Fruit fly (Drosophila melanogaster) whole organism, adult: ENCODE results near the gene Nek2.
A peak's percentile ranks its signal among the peaks of the same experiment; 100 is the strongest.

Experiments
- CG11617 ChIP-seq: fragments of 200-800 bp; sonication (Bioruptor generic); optimal IDR thresholded peaks from 2 replicates; lab custom pipeline; 2017; ENCODE audit warnings: mild to moderate bottlenecking, missing biosample characterization, missing genetic modification reagents, missing genetic modification characterization
- CG12768 ChIP-seq: fragments of 200-800 bp; sonication (Bioruptor generic); optimal IDR thresholded peaks from 2 replicates; lab custom pipeline; 2017; ENCODE audit warnings: missing biosample characterization, missing genetic modification characterization, mild to moderate bottlenecking, moderate library complexity, missing genetic modification reagents
- CG14711 ChIP-seq: fragments of 200-800 bp; sonication (Bioruptor generic); optimal IDR thresholded peaks from 2 replicates; lab custom pipeline; 2018; ENCODE audit warnings: missing biosample characterization, mild to moderate bottlenecking, missing genetic modification characterization, moderate library complexity
- CG1620 ChIP-seq: fragments of 200-800 bp; sonication (Bioruptor generic); optimal IDR thresholded peaks from 2 replicates; lab custom pipeline; 2016; ENCODE audit warnings: missing biosample characterization, missing genetic modification characterization
- CG33017 ChIP-seq: fragments of 200-800 bp; sonication (Bioruptor generic); optimal IDR thresholded peaks from 2 replicates; lab custom pipeline; 2018; ENCODE audit warnings: missing biosample characterization, mild to moderate bottlenecking, missing genetic modification characterization, moderate library complexity
- CG5204 ChIP-seq: fragments of 200-800 bp; sonication (Bioruptor generic); optimal IDR thresholded peaks from 2 replicates; lab custom pipeline; 2016; ENCODE audit warnings: missing biosample characterization, missing genetic modification characterization
- CG7045 ChIP-seq: fragments of 200-800 bp; sonication (Bioruptor generic); optimal IDR thresholded peaks from 2 replicates; lab custom pipeline; 2017; ENCODE audit warnings: missing biosample characterization, mild to moderate bottlenecking, missing genetic modification characterization
- CG7101 ChIP-seq: fragments of 200-800 bp; sonication (Bioruptor generic); optimal IDR thresholded peaks from 2 replicates; lab custom pipeline; 2018; ENCODE audit warnings: missing biosample characterization, mild to moderate bottlenecking, missing genetic modification characterization, moderate library complexity
- Clk ChIP-seq: fragments of 200-800 bp; sonication (Bioruptor generic); optimal IDR thresholded peaks from 2 replicates; lab custom pipeline; 2017; ENCODE audit warnings: missing biosample characterization, missing genetic modification characterization
- Crg-1 ChIP-seq: fragments of 200-800 bp; sonication (Bioruptor generic); optimal IDR thresholded peaks from 2 replicates; lab custom pipeline; 2016; ENCODE audit warnings: missing biosample characterization, missing genetic modification characterization
- Hr96 ChIP-seq: fragments of 200-800 bp; sonication (Bioruptor generic); optimal IDR thresholded peaks from 2 replicates; lab custom pipeline; 2016; ENCODE audit warnings: missing biosample characterization, missing genetic modification characterization
- Mnt ChIP-seq: fragments of 200-800 bp; sonication (Bioruptor generic); optimal IDR thresholded peaks from 2 replicates; lab custom pipeline; 2016; ENCODE audit warnings: missing biosample characterization, mild to moderate bottlenecking, missing genetic modification characterization
- bab1 ChIP-seq: fragments of 200-800 bp; sonication (Bioruptor generic); optimal IDR thresholded peaks from 3 replicates; lab custom pipeline; 2019; ENCODE audit warnings: missing biosample characterization, mild to moderate bottlenecking, missing genetic modification characterization, moderate library complexity
- cic ChIP-seq: fragments of 200-800 bp; sonication (Bioruptor generic); optimal IDR thresholded peaks from 2 replicates; lab custom pipeline; 2017; ENCODE audit warnings: missing biosample characterization, mild to moderate bottlenecking, missing genetic modification characterization, moderate library complexity
- cnc ChIP-seq, 2 experiments: fragments of >200 bp; optimal IDR thresholded peaks; 2 replicates each; lab custom pipeline; 2017
- kay ChIP-seq: fragments of 200-800 bp; sonication (Bioruptor generic); peaks from one replicate; lab custom pipeline; 2016; ENCODE audit warnings: missing biosample characterization, missing genetic modification characterization, borderline replicate concordance
- ovo ChIP-seq: fragments of 200-800 bp; sonication (Bioruptor generic); optimal IDR thresholded peaks from 2 replicates; lab custom pipeline; 2016; ENCODE audit warnings: missing biosample characterization, missing genetic modification characterization
- pad ChIP-seq: fragments of 200-800 bp; sonication (Bioruptor generic); optimal IDR thresholded peaks from 3 replicates; lab custom pipeline; 2017; ENCODE audit warnings: missing biosample characterization, missing genetic modification characterization, mild to moderate bottlenecking, moderate library complexity, missing genetic modification reagents
- tj ChIP-seq: fragments of 200-800 bp; sonication (Bioruptor generic); optimal IDR thresholded peaks from 3 replicates; lab custom pipeline; 2017; ENCODE audit warnings: missing biosample characterization, mild to moderate bottlenecking, missing genetic modification characterization, moderate library complexity
- toe ChIP-seq: fragments of 200-800 bp; sonication (Bioruptor generic); optimal IDR thresholded peaks from 2 replicates; lab custom pipeline; 2016; ENCODE audit warnings: missing biosample characterization, missing genetic modification characterization

Nek2 gene

DNA sequence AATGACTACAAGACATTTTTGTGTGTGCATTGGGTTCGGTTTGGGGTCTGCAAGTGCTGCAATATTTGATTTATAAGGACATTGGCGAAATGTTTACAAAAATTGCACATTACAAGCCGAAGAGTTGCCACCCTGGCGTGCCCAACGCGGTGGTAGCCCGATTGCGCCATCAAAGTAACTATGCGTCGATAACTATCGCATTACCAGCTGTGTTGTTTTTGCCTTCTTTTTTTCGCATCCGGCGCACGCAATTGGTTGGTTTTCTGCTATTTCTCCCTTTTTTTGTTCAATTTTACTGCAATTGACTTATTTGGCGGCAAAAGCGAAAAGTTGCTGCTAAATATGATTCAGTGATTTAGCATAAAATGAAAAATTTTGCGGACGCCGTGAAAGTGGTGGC, 43.2 kb upstream of the Nek2 start, which contains the start of gene RpS14b:
Gene RpS14b, plus strand, starts transcription at position 220 of the 400 bp plus-strand sequence.
- peak; percentile 37 for TF ChIP-seq CG33017
- TF ChIP-seq bab1 (GFP tag; lab: Kevin White, UChicago) = peak; percentile 94
- TF ChIP-seq Mnt = peak; percentile 94
- peak; percentile 83 for TF ChIP-seq Crg-1
- peak; percentile 44 for TF ChIP-seq CG7045 (GFP tag; lab: Kevin White, UChicago)
- peak; percentile 88 for TF ChIP-seq CG7101 (tag; lab: Kevin White, UChicago)
- no peak for TF ChIP-seq Clk (GFP tag; lab: Kevin White, UChicago)
- peak; percentile 78 for TF ChIP-seq tj (GFP tag; lab: Kevin White, UChicago)
- peak; percentile 75 for TF ChIP-seq CG14711
- no peak for TF ChIP-seq cnc (optimal IDR thresholded peaks at IDR 0.05; lab: Kevin White, UChicago)
- peak; percentile 24 for TF ChIP-seq toe (GFP tag; lab: Kevin White, UChicago)
- TF ChIP-seq cic (GFP tag; lab: Kevin White, UChicago) = peak; percentile 7
- no peak for TF ChIP-seq kay (GFP tag; lab: Kevin White, UChicago)
- peak; percentile 88 for TF ChIP-seq Hr96 (GFP tag; lab: Kevin White, UChicago)
- peak; percentile 94 for TF ChIP-seq CG11617 (GFP tag; lab: Kevin White, UChicago)
- TF ChIP-seq pad (GFP tag; lab: Kevin White, UChicago) = peak; percentile 73
- peak; percentile 57 for TF ChIP-seq CG12768 (GFP tag; lab: Kevin White, UChicago)
- TF ChIP-seq ovo (GFP tag; lab: Kevin White, UChicago) = peak; percentile 89
- peak; percentile 89 for TF ChIP-seq CG1620 (GFP tag; lab: Kevin White, UChicago)
- TF ChIP-seq CG5204 (GFP tag; lab: Kevin White, UChicago) = no peak

DNA sequence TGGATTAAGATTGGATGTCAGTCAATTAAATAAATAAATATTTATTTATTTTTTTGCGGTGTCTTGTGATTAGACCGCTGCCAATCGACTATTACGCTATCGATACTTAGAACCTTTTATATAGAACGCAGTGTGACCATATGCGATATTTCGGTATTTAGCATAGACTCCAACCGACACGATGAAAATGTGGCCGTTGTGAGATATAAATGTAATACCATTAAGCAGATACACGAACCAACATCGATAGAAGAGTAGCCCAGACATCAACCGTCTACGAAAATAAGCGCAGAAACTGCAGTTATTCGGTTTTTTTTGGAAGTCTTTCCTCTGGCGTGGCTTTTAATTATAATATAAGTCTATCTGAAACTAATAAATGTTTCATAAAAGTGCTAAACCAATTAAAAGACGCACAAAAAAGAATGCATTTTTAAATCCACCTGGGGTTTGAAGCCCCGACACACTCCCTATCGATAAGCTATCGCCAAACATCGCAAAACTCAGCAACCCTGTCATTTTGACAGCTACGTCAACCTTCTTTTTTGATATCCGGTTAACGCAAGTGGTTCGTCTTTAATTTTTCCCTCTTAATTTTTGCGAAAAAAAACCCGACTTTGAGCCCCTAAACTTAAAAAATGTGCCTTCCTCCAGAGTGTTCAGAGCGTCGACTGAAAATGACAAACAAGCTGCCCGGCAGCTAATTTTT, 41.9 kb upstream of the Nek2 start, which contains the start of the genes Dhdds and RpS14a:
Gene Dhdds, minus strand, starts transcription at position 142 of the 706 bp plus-strand sequence.
Gene RpS14a, plus strand, starts transcription at position 533 of the 706 bp plus-strand sequence.
- TF ChIP-seq cic (GFP tag; lab: Kevin White, UChicago) (no peak), CG7101 (tag; lab: Kevin White, UChicago) (peak; percentile 77), CG11617 (GFP tag; lab: Kevin White, UChicago) (peak; percentile 91), ovo (GFP tag; lab: Kevin White, UChicago) (peak; percentile 77), kay (GFP tag; lab: Kevin White, UChicago) (no peak), cnc (optimal IDR thresholded peaks at IDR 0.05; lab: Kevin White, UChicago) (no peak), CG7045 (GFP tag; lab: Kevin White, UChicago) (peak; percentile 24), CG14711 (peak; percentile 96), CG12768 (GFP tag; lab: Kevin White, UChicago) (no peak), toe (GFP tag; lab: Kevin White, UChicago) (no peak), CG5204 (GFP tag; lab: Kevin White, UChicago) (no peak), CG33017 (no peak), CG1620 (GFP tag; lab: Kevin White, UChicago) (peak; percentile 64), Mnt (peak; percentile 81), Hr96 (GFP tag; lab: Kevin White, UChicago) (no peak), Clk (GFP tag; lab: Kevin White, UChicago) (no peak), tj (GFP tag; lab: Kevin White, UChicago) (peak; percentile 66), bab1 (GFP tag; lab: Kevin White, UChicago) (peak; percentile 43), pad (GFP tag; lab: Kevin White, UChicago) (peak; percentile 66), Crg-1 (peak; percentile 84)

DNA sequence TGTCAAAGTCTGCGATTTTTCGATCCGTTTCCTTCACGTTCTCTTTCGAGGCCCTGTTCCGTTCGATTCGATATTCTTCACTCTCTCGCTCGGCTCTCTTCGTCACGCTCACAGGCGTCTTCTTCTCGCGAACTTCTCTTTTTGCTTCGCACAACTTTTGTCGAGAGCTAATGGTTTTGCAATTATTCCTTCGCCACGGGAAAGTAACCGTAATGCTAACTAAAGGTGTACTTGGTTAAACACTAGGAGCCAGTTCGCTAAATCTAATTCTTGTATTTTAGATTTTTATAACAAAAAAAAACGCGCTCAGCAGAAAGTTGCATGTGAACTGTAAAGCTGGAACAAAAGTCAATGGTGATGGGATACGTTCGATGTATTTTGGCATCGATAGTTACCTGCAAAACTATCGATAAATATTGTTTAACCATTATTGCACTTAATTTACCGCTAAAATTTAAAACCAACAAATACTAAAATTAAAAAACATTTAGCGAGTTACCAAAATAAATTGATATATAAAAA, 39.6 kb upstream of the Nek2 start, which contains the start of gene mahe:
Gene mahe, minus strand, starts transcription at position 355 of the 522 bp plus-strand sequence.
- TF ChIP-seq Crg-1 (no peak), Hr96 (GFP tag; lab: Kevin White, UChicago) (no peak), CG7045 (GFP tag; lab: Kevin White, UChicago) (no peak), cnc (optimal IDR thresholded peaks at IDR 0.05; lab: Kevin White, UChicago) (no peak), Mnt (peak; percentile 72), CG33017 (no peak), kay (GFP tag; lab: Kevin White, UChicago) (no peak), CG14711 (peak; percentile 35), ovo (GFP tag; lab: Kevin White, UChicago) (no peak), CG12768 (GFP tag; lab: Kevin White, UChicago) (no peak), bab1 (GFP tag; lab: Kevin White, UChicago) (peak; percentile 55), tj (GFP tag; lab: Kevin White, UChicago) (peak; percentile 75), toe (GFP tag; lab: Kevin White, UChicago) (no peak), pad (GFP tag; lab: Kevin White, UChicago) (no peak), Clk (GFP tag; lab: Kevin White, UChicago) (no peak), CG5204 (GFP tag; lab: Kevin White, UChicago) (no peak), CG1620 (GFP tag; lab: Kevin White, UChicago) (no peak), CG7101 (tag; lab: Kevin White, UChicago) (peak; percentile 26), cic (GFP tag; lab: Kevin White, UChicago) (no peak), CG11617 (GFP tag; lab: Kevin White, UChicago) (no peak)

DNA sequence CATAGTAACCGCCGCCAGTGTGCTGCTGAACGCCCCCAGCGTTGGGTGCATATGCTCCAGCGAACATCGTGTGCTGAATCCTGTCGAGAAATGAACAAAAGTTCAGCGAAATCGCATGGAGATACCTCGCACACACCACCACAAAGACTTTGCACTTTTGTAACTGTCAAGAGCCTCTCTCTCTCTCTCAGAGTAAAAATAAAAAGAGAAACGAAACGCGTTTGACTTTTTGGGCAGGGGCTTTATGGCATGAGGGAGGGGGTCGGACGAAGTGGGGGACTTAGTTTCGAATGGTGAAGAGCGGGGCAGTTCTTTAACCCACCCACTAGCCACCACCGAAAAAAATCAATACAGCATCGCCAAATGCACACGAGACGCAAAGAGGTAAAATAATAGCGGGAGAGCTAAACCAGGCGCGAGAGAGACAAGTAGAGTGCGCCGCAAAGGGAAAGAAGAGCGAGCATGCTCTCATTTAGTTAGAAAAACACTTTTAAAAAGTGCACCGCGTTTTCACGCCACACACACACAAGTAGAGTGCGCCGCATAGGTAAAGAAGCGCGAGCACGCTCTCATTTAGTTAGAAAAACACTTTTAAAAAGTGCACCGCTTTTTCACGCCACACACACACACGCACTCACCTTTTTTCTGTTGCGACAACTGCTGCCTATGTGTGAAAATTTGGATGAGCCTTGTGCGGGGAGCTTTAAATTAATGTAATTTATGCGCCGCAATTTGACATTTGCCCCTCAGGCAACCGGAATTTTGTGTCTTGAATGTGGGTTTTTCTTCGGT, 39.0 kb upstream of the Nek2 start:
- peak; percentile 25 for TF ChIP-seq pad (GFP tag; lab: Kevin White, UChicago)
- TF ChIP-seq CG12768 (GFP tag; lab: Kevin White, UChicago) = peak; percentile 6
- peak; percentile 8 for TF ChIP-seq tj (GFP tag; lab: Kevin White, UChicago)
- no peak for TF ChIP-seq CG7045 (GFP tag; lab: Kevin White, UChicago)
- TF ChIP-seq CG11617 (GFP tag; lab: Kevin White, UChicago) = no peak
- no peak for TF ChIP-seq Hr96 (GFP tag; lab: Kevin White, UChicago)
- TF ChIP-seq toe (GFP tag; lab: Kevin White, UChicago) = no peak
- no peak for TF ChIP-seq bab1 (GFP tag; lab: Kevin White, UChicago)
- TF ChIP-seq Mnt = no peak
- peak; percentile 19 for TF ChIP-seq CG7101 (tag; lab: Kevin White, UChicago)
- no peak for TF ChIP-seq Crg-1
